Fruit fly (Drosophila melanogaster) whole organism, prepupa: ENCODE results near the gene Cyp4ac1.

ENCODE experiments used
- Blimp-1 ChIP-seq: fragments of 200-800 bp; sonication (Bioruptor generic); optimal IDR thresholded peaks from 3 replicates; lab custom pipeline; 2017; ENCODE audit warnings: missing biosample characterization, missing genetic modification characterization, mild to moderate bottlenecking, moderate library complexity, missing genetic modification reagents
- CG10631 ChIP-seq: fragments of 200-800 bp; sonication (Bioruptor generic); optimal IDR thresholded peaks from 2 replicates; lab custom pipeline; 2016; ENCODE audit warnings: missing biosample characterization, missing genetic modification characterization
- CG11294 ChIP-seq: fragments of 200-800 bp; sonication (Bioruptor generic); IDR thresholded peaks from 2 replicates; pipeline ENCODE4 v1.3.6; 2022; ENCODE audit warnings: missing biosample characterization, missing genetic modification characterization
- CG11762 ChIP-seq: fragments of 200-800 bp; sonication (Bioruptor generic); optimal IDR thresholded peaks from 3 replicates; lab custom pipeline; 2016; ENCODE audit warnings: missing biosample characterization, missing genetic modification characterization; ENCODE audit not compliant: insufficient read depth
- CG11902 ChIP-seq: fragments of 200-800 bp; sonication (Bioruptor generic); optimal IDR thresholded peaks from 3 replicates; lab custom pipeline; 2016; ENCODE audit warnings: missing biosample characterization, missing genetic modification characterization
- CG15336 ChIP-seq: fragments of 200-800 bp; sonication (Bioruptor generic); IDR thresholded peaks from 2 replicates; pipeline ENCODE4 v1.3.6; 2022; ENCODE audit warnings: missing biosample characterization, missing genetic modification characterization
- CG16779 ChIP-seq: fragments of 200-800 bp; sonication (Bioruptor generic); optimal IDR thresholded peaks from 3 replicates; lab custom pipeline; 2017; ENCODE audit warnings: missing biosample characterization, mild to moderate bottlenecking, missing genetic modification characterization
- CG3032 ChIP-seq: fragments of 200-800 bp; optimal IDR thresholded peaks from 2 replicates; lab custom pipeline; 2019; ENCODE audit warnings: missing biosample characterization, mild to moderate bottlenecking, missing genetic modification characterization, moderate library complexity
- CG31627 ChIP-seq: fragments of 200-800 bp; sonication (Bioruptor generic); optimal IDR thresholded peaks from 3 replicates; lab custom pipeline; 2016; ENCODE audit warnings: missing biosample characterization, missing genetic modification characterization
- CG32006 ChIP-seq: fragments of 200-800 bp; sonication (Bioruptor generic); optimal IDR thresholded peaks from 3 replicates; lab custom pipeline; 2017; ENCODE audit warnings: missing biosample characterization, mild to moderate bottlenecking, missing genetic modification characterization
- CG34406 ChIP-seq: fragments of 200-800 bp; sonication (Bioruptor generic); optimal IDR thresholded peaks from 3 replicates; lab custom pipeline; 2016; ENCODE audit warnings: missing biosample characterization, missing genetic modification characterization
- CG3919 ChIP-seq: fragments of 200-800 bp; sonication (Bioruptor generic); optimal IDR thresholded peaks from 3 replicates; lab custom pipeline; 2016; ENCODE audit warnings: missing biosample characterization, missing genetic modification characterization
- CG4318 ChIP-seq: fragments of 200-800 bp; sonication (Bioruptor generic); optimal IDR thresholded peaks from 3 replicates; lab custom pipeline; 2017; ENCODE audit warnings: missing biosample characterization, mild to moderate bottlenecking, missing genetic modification characterization
- CG6163 ChIP-seq: fragments of 200-800 bp; sonication (Bioruptor generic); IDR thresholded peaks from 3 replicates; pipeline ENCODE4 v1.3.6; 2022; ENCODE audit warnings: missing biosample characterization, missing genetic modification characterization
- CG6276 ChIP-seq: fragments of 200-800 bp; sonication (Bioruptor generic); optimal IDR thresholded peaks from 2 replicates; lab custom pipeline; 2017; ENCODE audit warnings: missing biosample characterization, mild to moderate bottlenecking, missing genetic modification characterization
- CG6792 ChIP-seq: fragments of 200-800 bp; sonication (Bioruptor generic); optimal IDR thresholded peaks from 3 replicates; lab custom pipeline; 2016; ENCODE audit warnings: missing biosample characterization, missing genetic modification characterization
- CG6854 ChIP-seq: fragments of 200-800 bp; sonication (Bioruptor generic); optimal IDR thresholded peaks from 2 replicates; lab custom pipeline; 2017; ENCODE audit warnings: missing biosample characterization, mild to moderate bottlenecking, missing genetic modification characterization
- CG7368 ChIP-seq: fragments of 200-800 bp; sonication (Bioruptor generic); optimal IDR thresholded peaks from 3 replicates; lab custom pipeline; 2016; ENCODE audit warnings: missing biosample characterization, missing genetic modification characterization
- CG8119 ChIP-seq: fragments of 200-800 bp; sonication (Bioruptor generic); IDR thresholded peaks from 3 replicates; pipeline ENCODE4 v1.3.6; 2022; ENCODE audit warnings: missing biosample characterization, missing genetic modification characterization
- CG8319 ChIP-seq: fragments of 200-800 bp; sonication (Bioruptor generic); optimal IDR thresholded peaks from 3 replicates; lab custom pipeline; 2016; ENCODE audit warnings: missing biosample characterization, missing genetic modification characterization
- Eip75B ChIP-seq: fragments of 200-800 bp; sonication (Bioruptor generic); optimal IDR thresholded peaks from 3 replicates; lab custom pipeline; 2016; ENCODE audit warnings: missing biosample characterization, missing genetic modification characterization
- Eip78C ChIP-seq: fragments of 200-800 bp; sonication (Bioruptor generic); peaks from one replicate; lab custom pipeline; 2016; ENCODE audit warnings: missing biosample characterization, missing genetic modification characterization
- Eip93F ChIP-seq: fragments of 200-800 bp; sonication (Bioruptor generic); optimal IDR thresholded peaks from 2 replicates; lab custom pipeline; 2016; ENCODE audit warnings: missing biosample characterization, mild to moderate bottlenecking, missing genetic modification characterization
- Ets21C ChIP-seq: fragments of 200-800 bp; sonication (Bioruptor generic); optimal IDR thresholded peaks from 3 replicates; lab custom pipeline; 2016; ENCODE audit warnings: missing biosample characterization, missing genetic modification characterization
- Ets96B ChIP-seq: fragments of 200-800 bp; optimal IDR thresholded peaks from 2 replicates; lab custom pipeline; 2019; ENCODE audit warnings: missing biosample characterization, mild to moderate bottlenecking, missing genetic modification characterization, moderate library complexity
- Gug ChIP-seq: fragments of 200-800 bp; sonication (Bioruptor generic); IDR thresholded peaks from 2 replicates; pipeline ENCODE4 v1.3.6; 2022; ENCODE audit warnings: missing biosample characterization, missing genetic modification characterization
- Hr38 ChIP-seq: sonication (Bioruptor generic); optimal IDR thresholded peaks from 2 replicates; lab custom pipeline; 2016; ENCODE audit warnings: missing biosample characterization, missing genetic modification characterization
- Hr39 ChIP-seq: fragments of 200-800 bp; sonication (Bioruptor generic); optimal IDR thresholded peaks from 2 replicates; lab custom pipeline; 2016; ENCODE audit warnings: missing biosample characterization, missing genetic modification characterization
- Hr4 ChIP-seq: fragments of 200-800 bp; sonication (Bioruptor generic); optimal IDR thresholded peaks from 3 replicates; lab custom pipeline; 2016; ENCODE audit warnings: missing biosample characterization, missing genetic modification characterization
- Lpt ChIP-seq: fragments of 200-800 bp; sonication (Bioruptor generic); optimal IDR thresholded peaks from 3 replicates; lab custom pipeline; 2016; ENCODE audit warnings: missing biosample characterization, missing genetic modification characterization
- OdsH ChIP-seq: fragments of 200-800 bp; sonication (Bioruptor generic); optimal IDR thresholded peaks from 3 replicates; lab custom pipeline; 2016; ENCODE audit warnings: missing biosample characterization, missing genetic modification characterization
- Smox ChIP-seq: fragments of 200-800 bp; sonication (Bioruptor generic); optimal IDR thresholded peaks from 3 replicates; lab custom pipeline; 2016; ENCODE audit warnings: missing biosample characterization, missing genetic modification characterization
- achi ChIP-seq: fragments of 200-800 bp; sonication (Bioruptor generic); optimal IDR thresholded peaks from 3 replicates; lab custom pipeline; 2016; ENCODE audit warnings: missing biosample characterization, missing genetic modification characterization
- acj6 ChIP-seq: fragments of 200-800 bp; sonication (Bioruptor generic); optimal IDR thresholded peaks from 3 replicates; lab custom pipeline; 2016; ENCODE audit warnings: missing biosample characterization, missing genetic modification characterization
- dsx ChIP-seq: fragments of 200-800 bp; optimal IDR thresholded peaks from 3 replicates; lab custom pipeline; 2019; ENCODE audit warnings: missing biosample characterization, mild to moderate bottlenecking, missing genetic modification characterization, moderate library complexity; ENCODE audit not compliant: poor library complexity, severe bottlenecking
- esn ChIP-seq: fragments of 200-800 bp; sonication (Bioruptor generic); optimal IDR thresholded peaks from 2 replicates; lab custom pipeline; 2016; ENCODE audit warnings: missing biosample characterization, mild to moderate bottlenecking, missing genetic modification characterization, moderate library complexity
- fd59A ChIP-seq: fragments of 200-800 bp; sonication (Bioruptor generic); optimal IDR thresholded peaks from 2 replicates; lab custom pipeline; 2017; ENCODE audit warnings: missing biosample characterization, mild to moderate bottlenecking, missing genetic modification characterization, missing genetic modification reagents
- fd85E ChIP-seq: fragments of 200-800 bp; sonication (Bioruptor generic); optimal IDR thresholded peaks from 3 replicates; lab custom pipeline; 2016; ENCODE audit warnings: missing biosample characterization, missing genetic modification characterization
- lz ChIP-seq: fragments of 200-800 bp; sonication (Bioruptor generic); optimal IDR thresholded peaks from 3 replicates; lab custom pipeline; 2016; ENCODE audit warnings: missing biosample characterization, missing genetic modification characterization
- pdm3 ChIP-seq: fragments of 200-800 bp; sonication (Bioruptor generic); optimal IDR thresholded peaks from 3 replicates; lab custom pipeline; 2016; ENCODE audit warnings: missing biosample characterization, missing genetic modification characterization
- salr ChIP-seq, 2 experiments: fragments of 200-800 bp; sonication (Bioruptor generic); optimal IDR thresholded peaks; 3 replicates each; lab custom pipeline; 2016 to 2018; ENCODE audit warnings: missing biosample characterization in 2 of 2, missing genetic modification characterization in 2 of 2, mild to moderate bottlenecking in 1 of 2
- spab ChIP-seq: fragments of 200-800 bp; sonication (Bioruptor generic); optimal IDR thresholded peaks from 2 replicates; lab custom pipeline; 2017; ENCODE audit warnings: missing biosample characterization, mild to moderate bottlenecking, missing genetic modification characterization, missing genetic modification reagents
- ss ChIP-seq, 2 experiments: fragments of 200-800 bp; sonication (Bioruptor generic); optimal IDR thresholded peaks; 2 replicates in 1 of 2; 3 replicates in 1 of 2; lab custom pipeline; 2017 to 2018; ENCODE audit warnings: mild to moderate bottlenecking in 2 of 2, missing biosample characterization in 2 of 2, missing genetic modification characterization in 2 of 2, moderate library complexity in 1 of 2
- svp ChIP-seq: fragments of 200-800 bp; sonication (Bioruptor generic); peaks from one replicate; lab custom pipeline; 2016; ENCODE audit warnings: missing biosample characterization, missing genetic modification characterization
- topi ChIP-seq: fragments of 200-800 bp; sonication (Bioruptor generic); optimal IDR thresholded peaks from 3 replicates; lab custom pipeline; 2016; ENCODE audit warnings: missing biosample characterization, missing genetic modification characterization
- vri ChIP-seq: fragments of 200-800 bp; sonication (Bioruptor generic); optimal IDR thresholded peaks from 3 replicates; lab custom pipeline; 2016; ENCODE audit warnings: missing biosample characterization, mild to moderate bottlenecking, missing genetic modification characterization

The Cyp4ac1 gene

DNA sequence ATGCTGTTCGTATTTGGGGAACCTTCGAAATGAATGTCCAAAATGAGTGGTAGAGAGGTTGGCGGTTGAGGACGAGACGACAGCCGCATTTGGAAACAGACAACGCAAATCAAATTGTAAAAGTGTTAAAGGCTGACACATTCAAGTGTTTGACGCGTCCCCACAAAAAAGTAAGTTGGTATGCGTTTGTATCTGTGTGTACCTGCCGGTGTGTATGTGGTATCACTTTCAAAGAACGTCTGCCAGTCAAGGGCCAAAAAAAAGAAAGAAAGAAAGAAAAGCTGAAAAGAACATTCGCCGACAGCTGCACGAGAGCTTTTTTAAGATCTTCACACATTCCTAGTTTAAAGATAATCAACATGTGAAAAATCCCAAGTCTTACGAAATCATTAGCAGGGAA, 16.0 kb upstream of the Cyp4ac1 start:
- no peak for TF ChIP-seq CG6163 (GFP tag; lab: Robert Waterston, UW)
- peak; percentile 53 for TF ChIP-seq svp (GFP tag; lab: Kevin White, UChicago)

DNA sequence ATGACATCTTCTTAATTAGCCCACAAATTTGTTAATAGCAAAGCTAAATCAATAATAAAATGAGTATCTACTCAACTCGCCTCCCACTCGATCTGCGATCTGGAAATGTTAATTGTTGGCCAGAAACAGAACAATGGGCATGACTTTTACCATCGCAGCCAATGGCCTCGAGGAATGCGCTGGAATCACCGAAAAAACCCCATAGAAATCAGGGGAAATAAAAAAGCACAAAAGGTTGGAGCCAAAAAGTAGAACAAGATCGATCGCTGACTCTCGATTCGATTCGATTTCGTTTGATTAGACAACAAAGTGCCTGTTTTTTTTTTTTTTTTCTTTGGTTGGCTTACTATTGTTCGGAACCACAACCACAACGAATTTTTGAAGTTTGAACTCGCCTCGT, 15.2 kb upstream of the Cyp4ac1 start:
- TF ChIP-seq lz (GFP tag; lab: Kevin White, UChicago): no peak
- TF ChIP-seq CG11902 (GFP tag; lab: Kevin White, UChicago): no peak
- no peak for TF ChIP-seq Hr39 (GFP tag; lab: Kevin White, UChicago)
- TF ChIP-seq OdsH (GFP tag; lab: Kevin White, UChicago): no peak
- TF ChIP-seq Ets21C: no peak
- no peak for TF ChIP-seq fd85E (GFP tag; lab: Kevin White, UChicago)
- no peak for TF ChIP-seq CG32006
- TF ChIP-seq topi: no peak
- no peak for TF ChIP-seq Blimp-1 (GFP tag; lab: Kevin White, UChicago)
- no peak for TF ChIP-seq fd59A (GFP tag; lab: Kevin White, UChicago)

DNA sequence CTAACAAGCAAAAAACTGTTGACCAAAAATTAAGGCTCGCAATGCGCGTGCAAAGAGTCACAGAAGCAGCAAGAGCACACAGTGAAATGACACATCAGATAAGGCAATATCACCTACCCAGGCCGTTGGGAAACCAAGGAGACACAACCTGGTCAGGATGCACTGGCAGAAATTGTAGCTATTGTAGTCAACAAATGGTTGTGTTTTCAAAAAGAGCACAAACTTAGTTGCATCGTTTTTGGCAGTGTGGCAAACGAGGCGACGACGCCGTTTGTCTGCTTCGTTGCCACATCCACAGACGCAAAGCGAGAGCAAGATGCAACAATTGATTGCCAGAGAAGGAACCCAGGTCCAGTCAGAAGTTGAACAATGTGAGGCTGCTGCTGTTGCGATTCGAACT, 14.0 kb upstream of the Cyp4ac1 start:
- TF ChIP-seq CG7368 (peak; percentile 67), Gug (GFP tag; lab: Robert Waterston, UW) (no peak), dsx (peak; percentile 61), CG34406 (GFP tag; lab: Kevin White, UChicago) (peak; percentile 36), CG32006 (peak; percentile 42), vri (GFP tag; lab: Kevin White, UChicago) (peak; percentile 93), esn (GFP tag; lab: Kevin White, UChicago) (peak; percentile 79), CG15336 (GFP tag; lab: Robert Waterston, UW) (no peak), CG8319 (no peak), CG6792 (GFP tag; lab: Kevin White, UChicago) (peak; percentile 69), Hr4 (GFP tag; lab: Kevin White, UChicago) (peak; percentile 34), fd59A (GFP tag; lab: Kevin White, UChicago) (peak; percentile 33), CG3919 (GFP tag; lab: Kevin White, UChicago) (peak; percentile 76), Ets21C (peak; percentile 10), svp (GFP tag; lab: Kevin White, UChicago) (peak; percentile 90), Blimp-1 (GFP tag; lab: Kevin White, UChicago) (no peak), Ets96B (tag; lab: Kevin White, UChicago) (peak; percentile 53), Eip75B (peak; percentile 61), fd85E (GFP tag; lab: Kevin White, UChicago) (no peak), acj6 (peak; percentile 57), topi (peak; percentile 66), CG6276 (GFP tag; lab: Kevin White, UChicago) (peak; percentile 6), CG8119 (GFP tag; lab: Robert Waterston, UW) (peak; percentile 38; the same call in 1 of the 3 replicates), lz (GFP tag; lab: Kevin White, UChicago) (peak; percentile 70), CG10631 (GFP tag; lab: Kevin White, UChicago) (peak; percentile 58), Hr39 (GFP tag; lab: Kevin White, UChicago) (peak; percentile 70), CG4318 (GFP tag; lab: Kevin White, UChicago) (no peak), Smox (GFP tag; lab: Kevin White, UChicago) (peak; percentile 73), CG6163 (GFP tag; lab: Robert Waterston, UW) (peak; percentile 84), Eip93F (no peak), pdm3 (GFP tag; lab: Kevin White, UChicago) (peak; percentile 56), CG11762 (GFP tag; lab: Kevin White, UChicago) (peak; percentile 2), CG11902 (GFP tag; lab: Kevin White, UChicago) (peak; percentile 25), Hr38 (GFP tag; lab: Kevin White, UChicago) (no peak), achi (GFP tag; lab: Kevin White, UChicago) (peak; percentile 58), CG3032 (tag; lab: Kevin White, UChicago) (peak; percentile 55), CG11294 (no peak), OdsH (GFP tag; lab: Kevin White, UChicago) (peak; percentile 53), CG16779 (no peak), ss (GFP tag; optimal IDR thresholded peaks at IDR 0.05; lab: Kevin White, UChicago) (peak; percentile 46 to 61), Lpt (GFP tag; lab: Kevin White, UChicago) (peak; percentile 50), spab (GFP tag; lab: Kevin White, UChicago) (peak; percentile 22), Eip78C (GFP tag; lab: Kevin White, UChicago) (peak; percentile 84), salr (GFP tag; optimal IDR thresholded peaks at IDR 0.05; lab: Kevin White, UChicago) (peak in 1 of 2 experiments; percentile 12), CG6854 (peak; percentile 31), CG31627 (peak; percentile 67)
